Worm (Caenorhabditis elegans) whole organism, mixed stage, embryonic: ENCODE data around the gene delm-1.

Experiments
- bed-3 ChIP-seq: fragments of 200-800 bp; sonication (Bioruptor generic); optimal IDR thresholded peaks from 3 replicates; lab custom pipeline; 2018; ENCODE audit warnings: mild to moderate bottlenecking, missing genetic modification characterization, moderate library complexity, missing compliant biosample characterization
- blmp-1 ChIP-seq: fragments of 150-350 bp; optimal IDR thresholded peaks from 2 replicates; lab custom pipeline; 2014; ENCODE audit warnings: missing biosample characterization, missing genetic modification characterization
- ceh-39 ChIP-seq: fragments of 150-350 bp; optimal IDR thresholded peaks from 2 replicates; lab custom pipeline; 2014; ENCODE audit warnings: missing biosample characterization, missing genetic modification characterization
- ceh-43 ChIP-seq: fragments of 200-800 bp; sonication (Bioruptor generic); optimal IDR thresholded peaks from 2 replicates; lab custom pipeline; 2018; ENCODE audit warnings: mild to moderate bottlenecking, missing genetic modification characterization, moderate library complexity, missing compliant biosample characterization
- ces-1 ChIP-seq: fragments of 150-350 bp; optimal IDR thresholded peaks from 2 replicates; lab custom pipeline; 2014; ENCODE audit warnings: missing biosample characterization, missing genetic modification reagents, missing genetic modification characterization
- cnd-1 ChIP-seq: fragments of 200-800 bp; sonication (Bioruptor generic); optimal IDR thresholded peaks from 2 replicates; lab custom pipeline; 2018; ENCODE audit warnings: mild to moderate bottlenecking, missing genetic modification characterization, missing compliant biosample characterization
- drap-1 ChIP-seq: fragments of 200-800 bp; sonication (Bioruptor generic); optimal IDR thresholded peaks from 3 replicates; lab custom pipeline; 2018; ENCODE audit warnings: mild to moderate bottlenecking, missing genetic modification characterization, missing compliant biosample characterization
- elt-1 ChIP-seq: sonication (generic microtip); optimal IDR thresholded peaks from 2 replicates; lab custom pipeline; 2017; ENCODE audit warnings: missing genetic modification characterization, mild to moderate bottlenecking, missing compliant biosample characterization, antibody characterized with exemption, moderate library complexity, borderline replicate concordance; ENCODE audit not compliant: insufficient read depth
- elt-3 ChIP-seq: fragments of 150-350 bp; optimal IDR thresholded peaks from 2 replicates; lab custom pipeline; 2014; ENCODE audit warnings: missing biosample characterization, missing genetic modification characterization
- flh-1 ChIP-seq: fragments of 200-800 bp; sonication (Bioruptor generic); optimal IDR thresholded peaks from 2 replicates; lab custom pipeline; 2018; ENCODE audit warnings: mild to moderate bottlenecking, missing genetic modification characterization, moderate library complexity, missing compliant biosample characterization
- ham-2 ChIP-seq: fragments of 200-800 bp; sonication (Bioruptor generic); optimal IDR thresholded peaks from 2 replicates; lab custom pipeline; 2018; ENCODE audit warnings: mild to moderate bottlenecking, missing genetic modification characterization, missing compliant biosample characterization
- hlh-1 ChIP-seq: fragments of 150-350 bp; optimal IDR thresholded peaks from 2 replicates; lab custom pipeline; 2014; ENCODE audit warnings: missing biosample characterization, missing genetic modification reagents, missing genetic modification characterization
- lin-13 ChIP-seq: fragments of 150-350 bp; optimal IDR thresholded peaks from 2 replicates; lab custom pipeline; 2014; ENCODE audit warnings: missing biosample characterization, missing genetic modification characterization
- lin-32 ChIP-seq: fragments of 200-800 bp; sonication (Bioruptor generic); optimal IDR thresholded peaks from 2 replicates; lab custom pipeline; 2018; ENCODE audit warnings: mild to moderate bottlenecking, missing genetic modification characterization, missing compliant biosample characterization
- lsy-2 ChIP-seq: fragments of 150-350 bp; optimal IDR thresholded peaks from 2 replicates; lab custom pipeline; 2014; ENCODE audit warnings: missing biosample characterization, missing genetic modification characterization
- mab-5 ChIP-seq: fragments of 150-350 bp; optimal IDR thresholded peaks from 2 replicates; lab custom pipeline; 2014; ENCODE audit warnings: missing biosample characterization, missing genetic modification characterization
- mep-1 ChIP-seq: fragments of 150-350 bp; optimal IDR thresholded peaks from 2 replicates; lab custom pipeline; 2017; ENCODE audit warnings: missing biosample characterization, missing genetic modification reagents, missing genetic modification characterization, inconsistent platforms
- mls-2 ChIP-seq: sonication (generic microtip); optimal IDR thresholded peaks from 2 replicates; lab custom pipeline; 2016; ENCODE audit warnings: mild to moderate bottlenecking, missing genetic modification characterization, moderate library complexity, missing compliant biosample characterization
- nhr-237 ChIP-seq: fragments of 150-350 bp; optimal IDR thresholded peaks from 2 replicates; lab custom pipeline; 2014; ENCODE audit warnings: missing biosample characterization, missing genetic modification characterization
- nhr-28 ChIP-seq: fragments of 150-350 bp; optimal IDR thresholded peaks from 2 replicates; lab custom pipeline; 2014; ENCODE audit warnings: missing biosample characterization, missing genetic modification characterization
- nhr-76 ChIP-seq: sonication (generic microtip); optimal IDR thresholded peaks from 2 replicates; lab custom pipeline; 2017; ENCODE audit warnings: missing biosample characterization, missing genetic modification characterization
- pha-4 ChIP-seq: fragments of 150-350 bp; optimal IDR thresholded peaks from 2 replicates; lab custom pipeline; 2018; ENCODE audit warnings: missing biosample characterization, missing genetic modification reagents, missing genetic modification characterization
- sem-2 ChIP-seq: fragments of 200-800 bp; sonication (Bioruptor generic); optimal IDR thresholded peaks from 2 replicates; lab custom pipeline; 2018; ENCODE audit warnings: mild to moderate bottlenecking, missing genetic modification characterization, missing compliant biosample characterization
- snpc-4 ChIP-seq: fragments of 150-350 bp; optimal IDR thresholded peaks from 2 replicates; lab custom pipeline; 2014; ENCODE audit warnings: missing biosample characterization, missing genetic modification characterization
- sptf-1 ChIP-seq: sonication (generic microtip); optimal IDR thresholded peaks from 2 replicates; lab custom pipeline; 2017; ENCODE audit warnings: mild to moderate bottlenecking, missing genetic modification characterization, moderate library complexity, missing compliant biosample characterization
- tbx-8 ChIP-seq: fragments of 200-800 bp; sonication (Bioruptor generic); optimal IDR thresholded peaks from 2 replicates; lab custom pipeline; 2018; ENCODE audit warnings: mild to moderate bottlenecking, missing genetic modification characterization, moderate library complexity, missing compliant biosample characterization
- unc-39 ChIP-seq: fragments of 150-350 bp; optimal IDR thresholded peaks from 2 replicates; lab custom pipeline; 2014; ENCODE audit warnings: missing biosample characterization, missing genetic modification characterization
- unc-62 ChIP-seq: fragments of 150-350 bp; optimal IDR thresholded peaks from 2 replicates; lab custom pipeline; 2014; ENCODE audit warnings: missing biosample characterization, missing genetic modification reagents, missing genetic modification characterization
- zip-8 ChIP-seq: fragments of 150-350 bp; optimal IDR thresholded peaks from 2 replicates; lab custom pipeline; 2014; ENCODE audit warnings: missing biosample characterization, missing genetic modification characterization

Gene delm-1

ce11 chrIV:9144405-9144804 lies 9.1 kb upstream of the delm-1 start, which contains the start of gene flp-1:
flp-1 (plus strand) TSS chrIV:9144705.
- TF ChIP-seq lsy-2 (tag; lab: Kevin White, UChicago) (no peak), ces-1 (GFP tag; lab: Kevin White, UChicago) (peak; percentile 70)

- TF ChIP-seq mep-1 (tag; lab: Kevin White, UChicago) (no peak), ces-1 (GFP tag; lab: Kevin White, UChicago) (no peak), unc-39 (tag; lab: Kevin White, UChicago) (no peak), ham-2 (GFP tag; lab: Kevin White, UChicago) (no peak), blmp-1 (no peak), cnd-1 (no peak)
Observed at ce11 chrIV:9140172-9140805, 5.0 kb upstream of the delm-1 start.

- TF ChIP-seq drap-1 (no peak), elt-1 (no peak), flh-1 (GFP tag; lab: Kevin White, UChicago) (no peak), mls-2 (tag; lab: Kevin White, UChicago) (no peak), zip-8 (tag; lab: Kevin White, UChicago) (no peak), hlh-1 (tag; lab: Kevin White, UChicago) (no peak), mab-5 (tag; lab: Kevin White, UChicago) (no peak), ham-2 (GFP tag; lab: Kevin White, UChicago) (no peak), blmp-1 (no peak), sem-2 (GFP tag; lab: Kevin White, UChicago) (no peak)
Observed at ce11 chrIV:9130605-9131004, 4.7 kb downstream of the delm-1 start.

ce11 chrIV:9121545-9121944 lies 13.7 kb downstream of the delm-1 start:
- TF ChIP-seq lin-13 (tag; lab: Kevin White, UChicago) = no peak
- no peak for TF ChIP-seq sptf-1 (tag; lab: Kevin White, UChicago)
- TF ChIP-seq pha-4 (tag; lab: Kevin White, UChicago) = no peak
- no peak for TF ChIP-seq unc-39 (tag; lab: Kevin White, UChicago)
- no peak for TF ChIP-seq lsy-2 (tag; lab: Kevin White, UChicago)
- peak; percentile 54 for TF ChIP-seq hlh-1 (tag; lab: Kevin White, UChicago)
- TF ChIP-seq snpc-4 (tag; lab: Kevin White, UChicago) = no peak
- TF ChIP-seq elt-1 = no peak
- TF ChIP-seq tbx-8 (GFP tag; lab: Kevin White, UChicago) = no peak
- no peak for TF ChIP-seq lin-32
- TF ChIP-seq mep-1 (tag; lab: Kevin White, UChicago) = peak; percentile 4
- no peak for TF ChIP-seq bed-3 (GFP tag; lab: Kevin White, UChicago)
- no peak for TF ChIP-seq sem-2 (GFP tag; lab: Kevin White, UChicago)
- TF ChIP-seq, all 35 proteins: peak for 2

- TF ChIP-seq zip-8 (tag; lab: Kevin White, UChicago) (peak; percentile 26), ham-2 (GFP tag; lab: Kevin White, UChicago) (no peak)
Observed at ce11 chrIV:9120220-9120619, 15.1 kb downstream of the delm-1 start.

ce11 chrIV:9118792-9119191 lies 16.5 kb downstream of the delm-1 start, which contains the start of gene nrfl-1:
nrfl-1 (plus strand) TSS chrIV:9119092.
- TF ChIP-seq bed-3 (GFP tag; lab: Kevin White, UChicago) (no peak), elt-3 (tag; lab: Kevin White, UChicago) (no peak), mls-2 (tag; lab: Kevin White, UChicago) (no peak), zip-8 (tag; lab: Kevin White, UChicago) (no peak), drap-1 (no peak), ceh-39 (tag; lab: Kevin White, UChicago) (no peak), ces-1 (GFP tag; lab: Kevin White, UChicago) (no peak), sem-2 (GFP tag; lab: Kevin White, UChicago) (no peak), nhr-28 (no peak), nhr-76 (tag; lab: Kevin White, UChicago) (no peak), unc-62 (GFP tag; lab: Kevin White, UChicago) (no peak), lin-13 (tag; lab: Kevin White, UChicago) (no peak), nhr-237 (no peak), tbx-8 (GFP tag; lab: Kevin White, UChicago) (no peak), cnd-1 (no peak), ham-2 (GFP tag; lab: Kevin White, UChicago) (no peak), ceh-43 (GFP tag; lab: Kevin White, UChicago) (no peak), flh-1 (GFP tag; lab: Kevin White, UChicago) (no peak), unc-39 (tag; lab: Kevin White, UChicago) (no peak)
- TF ChIP-seq, all 35 proteins: peak for 0
